Fruit fly (Drosophila melanogaster): ENCODE data around the gene mtrm.

Gene mtrm

dm6 chr3L:8418984-8419383 lies 6.2 kb downstream of the mtrm start (continued):
- TF ChIP-seq wdn (GFP tag; IDR thresholded peaks at IDR 0.05) (no peak), Side (GFP tag; optimal IDR thresholded peaks at IDR 0.05) (no peak), z (GFP tag; IDR thresholded peaks at IDR 0.05) (no peak), lola (GFP tag; optimal IDR thresholded peaks at IDR 0.05) (no peak), CG8290 (GFP tag; optimal IDR thresholded peaks at IDR 0.05) (no peak), CG8290 (tag; optimal IDR thresholded peaks at IDR 0.05) (no peak), Sox102F (GFP tag; optimal IDR thresholded peaks at IDR 0.05) (peak; percentile 53), ind (GFP tag; optimal IDR thresholded peaks at IDR 0.05) (peak; percentile 13), pfk (GFP tag; optimal IDR thresholded peaks at IDR 0.05) (no peak), p53 (GFP tag; optimal IDR thresholded peaks at IDR 0.05) (no peak), shn (GFP tag; optimal IDR thresholded peaks at IDR 0.05) (no peak), CG2202 (tag; optimal IDR thresholded peaks at IDR 0.05) (no peak), CG32772 (GFP tag; IDR thresholded peaks at IDR 0.05) (0 out of 2 replicates have a peak, but pooled peaks have one; percentile 20), disco-r (GFP tag; optimal IDR thresholded peaks at IDR 0.05) (no peak), CG17568 (GFP tag; optimal IDR thresholded peaks at IDR 0.05) (no peak), CG8089 (GFP tag; optimal IDR thresholded peaks at IDR 0.05) (no peak), HLH54F (GFP tag; optimal IDR thresholded peaks at IDR 0.05) (no peak), phol (tag; optimal IDR thresholded peaks at IDR 0.05) (peak; percentile 33), zfh1 (GFP tag; IDR thresholded peaks at IDR 0.05) (peak; percentile 64; the same call in 1 of the 3 replicates), ab (GFP tag; optimal IDR thresholded peaks at IDR 0.05) (no peak), CG15696 (tag; optimal IDR thresholded peaks at IDR 0.05) (no peak), CG14710 (tag; optimal IDR thresholded peaks at IDR 0.05) (no peak), Dbx (GFP tag; IDR thresholded peaks at IDR 0.05) (no peak), slp2 (GFP tag; optimal IDR thresholded peaks at IDR 0.05) (no peak), cad (GFP tag; optimal IDR thresholded peaks at IDR 0.05) (no peak), tx (GFP tag; optimal IDR thresholded peaks at IDR 0.05) (no peak), sens (GFP tag) (peak; percentile 80), Hmr (GFP tag; optimal IDR thresholded peaks at IDR 0.05) (no peak), sug (tag; optimal IDR thresholded peaks at IDR 0.05) (no peak), wor (GFP tag; IDR thresholded peaks at IDR 0.05) (no peak), CG17829 (tag; optimal IDR thresholded peaks at IDR 0.05) (no peak), da (GFP tag; optimal IDR thresholded peaks at IDR 0.05) (no peak), CG12299 (tag; optimal IDR thresholded peaks at IDR 0.05) (no peak), inv (GFP tag; IDR thresholded peaks at IDR 0.05; ENCODE audit: partially characterized antibody) (no peak), ERR (GFP tag; optimal IDR thresholded peaks at IDR 0.05) (no peak), CG11560 (tag; IDR thresholded peaks at IDR 0.05) (no peak), CG4730 (GFP tag; IDR thresholded peaks at IDR 0.05) (no peak), CG9932 (GFP tag; IDR thresholded peaks at IDR 0.05) (no peak), tgo (GFP tag; IDR thresholded peaks at IDR 0.05) (no peak), Trl (optimal IDR thresholded peaks at IDR 0.05) (no peak), Trl (GFP tag; optimal IDR thresholded peaks at IDR 0.05) (no peak), pzg (GFP tag; optimal IDR thresholded peaks at IDR 0.05) (no peak), CG2712 (tag; optimal IDR thresholded peaks at IDR 0.05) (peak; percentile 32), CG10543 (GFP tag; optimal IDR thresholded peaks at IDR 0.05) (no peak), amos (GFP tag; IDR thresholded peaks at IDR 0.05; ENCODE audit: partially characterized antibody) (no peak), crol (GFP tag; IDR thresholded peaks at IDR 0.05) (no peak), CG16815 (GFP tag; optimal IDR thresholded peaks at IDR 0.05) (no peak), CG8944 (GFP tag; optimal IDR thresholded peaks at IDR 0.05) (peak; percentile 18), CG18764 (GFP tag; optimal IDR thresholded peaks at IDR 0.05) (no peak), GATAe (GFP tag; conservative IDR thresholded peaks at IDR 0.05) (no peak), Mes4 (GFP tag; optimal IDR thresholded peaks at IDR 0.05) (no peak), repo (GFP tag; optimal IDR thresholded peaks at IDR 0.05) (no peak), CG10321 (GFP tag; IDR thresholded peaks at IDR 0.05) (no peak), Six4 (GFP tag; optimal IDR thresholded peaks at IDR 0.05) (no peak)
